ENCODE assay signal across 1 fruit fly cellular context in genomic region chr3R:27111784-27112602, dm6.
TF ChIP-seq lines count a peak whose summit lies in the region.

TSS of gene gb (minus strand) at chr3R:27112270.
TSS of gene CG5815 (plus strand) at chr3R:27112566.

TF ChIP-seq in whole organism, embryonic, 481 proteins besides CTCF, POLR2A, EP300 and RAD21 (continued from another document and continues in another):
- TF ChIP-seq prd (optimal IDR thresholded peaks at IDR 0.05; lab: Kevin White, UChicago): no peak
- TF ChIP-seq prd (GFP tag; IDR thresholded peaks at IDR 0.05; lab: Robert Waterston, UW): peak; percentile 95
- peak; percentile 85 for TF ChIP-seq pho (GFP tag; optimal IDR thresholded peaks at IDR 0.05; lab: Kevin White, UChicago)
- peak; percentile 77 for TF ChIP-seq Poxn (GFP tag; IDR thresholded peaks at IDR 0.05; lab: Robert Waterston, UW)
- peak; percentile 84 for TF ChIP-seq stwl (tag; optimal IDR thresholded peaks at IDR 0.05; lab: Kevin White, UChicago)
- TF ChIP-seq usp (GFP tag; optimal IDR thresholded peaks at IDR 0.05; lab: Kevin White, UChicago): no peak
- TF ChIP-seq CG15696 (tag; optimal IDR thresholded peaks at IDR 0.05; lab: Kevin White, UChicago): peak; percentile 93
- no peak for TF ChIP-seq Vsx1 (GFP tag; optimal IDR thresholded peaks at IDR 0.05; lab: Kevin White, UChicago)
- no peak for TF ChIP-seq fd64A (GFP tag; optimal IDR thresholded peaks at IDR 0.05; lab: Kevin White, UChicago)
- peak; percentile 65 for TF ChIP-seq CG8944 (GFP tag; optimal IDR thresholded peaks at IDR 0.05; lab: Kevin White, UChicago)
- peak; percentile 88 for TF ChIP-seq tio (GFP tag; optimal IDR thresholded peaks at IDR 0.05; lab: Kevin White, UChicago)
- TF ChIP-seq jigr1 (GFP tag; IDR thresholded peaks at IDR 0.05; lab: Robert Waterston, UW): peak; percentile 68; the same call in 1 of the 3 replicates
- peak; percentile 95 for TF ChIP-seq unc-4 (GFP tag; IDR thresholded peaks at IDR 0.05; lab: Robert Waterston, UW; ENCODE audit: partially characterized antibody)
- TF ChIP-seq ham (GFP tag; IDR thresholded peaks at IDR 0.05; lab: Robert Waterston, UW): peak; percentile 48; the same call in 1 of the 2 replicates
- TF ChIP-seq CG1832 (GFP tag; optimal IDR thresholded peaks at IDR 0.05; lab: Kevin White, UChicago): peak; percentile 77
- no peak for TF ChIP-seq p53 (GFP tag; optimal IDR thresholded peaks at IDR 0.05; lab: Kevin White, UChicago)
- peak; percentile 90 for TF ChIP-seq CG11504 (tag; optimal IDR thresholded peaks at IDR 0.05; lab: Kevin White, UChicago)
- peak; percentile 66 for TF ChIP-seq maf-S (GFP tag; optimal IDR thresholded peaks at IDR 0.05; lab: Kevin White, UChicago)
- peak; percentile 70; the same call in 1 of the 2 replicates for TF ChIP-seq CG1024 (GFP tag; IDR thresholded peaks at IDR 0.05; lab: Robert Waterston, UW)
- TF ChIP-seq CG10543 (GFP tag; optimal IDR thresholded peaks at IDR 0.05; lab: Kevin White, UChicago): peak; percentile 90
- peak; percentile 75 for TF ChIP-seq CG12744 (GFP tag; optimal IDR thresholded peaks at IDR 0.05; lab: Kevin White, UChicago)
- TF ChIP-seq ind (GFP tag; optimal IDR thresholded peaks at IDR 0.05; lab: Kevin White, UChicago): peak; percentile 92
- peak; percentile 92 for TF ChIP-seq CG17328 (GFP tag; IDR thresholded peaks at IDR 0.05; lab: Robert Waterston, UW)
- TF ChIP-seq Meics (GFP tag; optimal IDR thresholded peaks at IDR 0.05; lab: Kevin White, UChicago): peak; percentile 91
- TF ChIP-seq stc (GFP tag; IDR thresholded peaks at IDR 0.05; lab: Robert Waterston, UW): peak; percentile 75
- peak; percentile 86 for TF ChIP-seq chm (GFP tag; IDR thresholded peaks at IDR 0.05; lab: Robert Waterston, UW)
- peak; percentile 70 for TF ChIP-seq NK7.1 (GFP tag; optimal IDR thresholded peaks at IDR 0.05; lab: Kevin White, UChicago)
- 0 out of 2 replicates have a peak, but pooled peaks have one; percentile 38 for TF ChIP-seq gt (GFP tag; IDR thresholded peaks at IDR 0.05; lab: Robert Waterston, UW)
- peak; percentile 97 for TF ChIP-seq CG14860 (GFP tag; IDR thresholded peaks at IDR 0.05; lab: Robert Waterston, UW; ENCODE audit: partially characterized antibody)
- peak; percentile 90 for TF ChIP-seq CG16815 (GFP tag; optimal IDR thresholded peaks at IDR 0.05; lab: Kevin White, UChicago)
- peak; percentile 90 for TF ChIP-seq CG11085 (GFP tag; IDR thresholded peaks at IDR 0.05; lab: Robert Waterston, UW)
- TF ChIP-seq CG34224 (GFP tag; IDR thresholded peaks at IDR 0.05; lab: Robert Waterston, UW; ENCODE audit: partially characterized antibody): peak; percentile 98
- TF ChIP-seq dysf (GFP tag; IDR thresholded peaks at IDR 0.05; lab: Robert Waterston, UW): peak; percentile 89
- peak; percentile 89 for TF ChIP-seq fd96Cb (tag; optimal IDR thresholded peaks at IDR 0.05; lab: Kevin White, UChicago)
- TF ChIP-seq CG7556 (GFP tag; optimal IDR thresholded peaks at IDR 0.05; lab: Kevin White, UChicago): peak; percentile 86
- TF ChIP-seq ranshi (GFP tag; IDR thresholded peaks at IDR 0.05; lab: Robert Waterston, UW): peak; percentile 89
- peak; percentile 96 for TF ChIP-seq vnd (GFP tag; IDR thresholded peaks at IDR 0.05; lab: Robert Waterston, UW; ENCODE audit: partially characterized antibody)
- TF ChIP-seq sima (GFP tag; optimal IDR thresholded peaks at IDR 0.05; lab: Kevin White, UChicago): no peak
- TF ChIP-seq CG10565 (GFP tag; optimal IDR thresholded peaks at IDR 0.05; lab: Kevin White, UChicago): peak; percentile 32
- peak; percentile 83 for TF ChIP-seq cwo (GFP tag; optimal IDR thresholded peaks at IDR 0.05; lab: Kevin White, UChicago)
- TF ChIP-seq CG34422 (GFP tag; IDR thresholded peaks at IDR 0.05; lab: Robert Waterston, UW): peak; percentile 72
- TF ChIP-seq ap (GFP tag; IDR thresholded peaks at IDR 0.05; lab: Robert Waterston, UW): peak; percentile 81
- TF ChIP-seq vvl (GFP tag; IDR thresholded peaks at IDR 0.05; lab: Robert Waterston, UW): peak; percentile 93
- peak; percentile 83 for TF ChIP-seq CG34376 (GFP tag; optimal IDR thresholded peaks at IDR 0.05; lab: Kevin White, UChicago)
- peak; percentile 99 for TF ChIP-seq CG13287 (GFP tag; IDR thresholded peaks at IDR 0.05; lab: Robert Waterston, UW; ENCODE audit: partially characterized antibody)
- peak; percentile 73 for TF ChIP-seq CG6654 (GFP tag; optimal IDR thresholded peaks at IDR 0.05; lab: Kevin White, UChicago)
- peak; percentile 90 for TF ChIP-seq CG10147 (GFP tag; optimal IDR thresholded peaks at IDR 0.05; lab: Kevin White, UChicago)
- peak; percentile 94 for TF ChIP-seq CG30403 (GFP tag; optimal IDR thresholded peaks at IDR 0.05; lab: Kevin White, UChicago)
- TF ChIP-seq YL-1 (GFP tag; optimal IDR thresholded peaks at IDR 0.05; lab: Kevin White, UChicago): peak; percentile 93
- no peak for TF ChIP-seq oc (tag; optimal IDR thresholded peaks at IDR 0.05; lab: Kevin White, UChicago)
- peak; percentile 55 for TF ChIP-seq slp2 (GFP tag; optimal IDR thresholded peaks at IDR 0.05; lab: Kevin White, UChicago)
- peak; percentile 98 for TF ChIP-seq Dll (GFP tag; IDR thresholded peaks at IDR 0.05; lab: Robert Waterston, UW; ENCODE audit: partially characterized antibody)
- TF ChIP-seq Rx (GFP tag; IDR thresholded peaks at IDR 0.05; lab: Robert Waterston, UW): peak; percentile 86
- peak; percentile 64 for TF ChIP-seq sim (GFP tag; IDR thresholded peaks at IDR 0.05; lab: Robert Waterston, UW)
- peak; percentile 82 for TF ChIP-seq Nf-YC (tag; optimal IDR thresholded peaks at IDR 0.05; lab: Kevin White, UChicago)
- TF ChIP-seq grau (tag; optimal IDR thresholded peaks at IDR 0.05; lab: Kevin White, UChicago): peak; percentile 91
- TF ChIP-seq ara (GFP tag; IDR thresholded peaks at IDR 0.05; lab: Robert Waterston, UW): peak; percentile 88
- peak; percentile 64 for TF ChIP-seq CG43689 (GFP tag; IDR thresholded peaks at IDR 0.05; lab: Robert Waterston, UW)
- TF ChIP-seq CG2202 (tag; optimal IDR thresholded peaks at IDR 0.05; lab: Kevin White, UChicago): peak; percentile 79
- peak; percentile 63 for TF ChIP-seq salm (tag; optimal IDR thresholded peaks at IDR 0.05; lab: Kevin White, UChicago)
- peak in 1 of 3 experiments; percentile 84 for TF ChIP-seq lola (GFP tag; optimal IDR thresholded peaks at IDR 0.05; lab: Kevin White, UChicago)
- TF ChIP-seq ERR (GFP tag; optimal IDR thresholded peaks at IDR 0.05; lab: Kevin White, UChicago): peak; percentile 61
- TF ChIP-seq CG31365 (tag; optimal IDR thresholded peaks at IDR 0.05; lab: Kevin White, UChicago): peak; percentile 17
- peak; percentile 96 for TF ChIP-seq psq (GFP tag; optimal IDR thresholded peaks at IDR 0.05; lab: Kevin White, UChicago)
- peak; percentile 92 for TF ChIP-seq NfI (GFP tag; optimal IDR thresholded peaks at IDR 0.05; lab: Kevin White, UChicago)
- peak; percentile 92 for TF ChIP-seq Mad (GFP tag; optimal IDR thresholded peaks at IDR 0.05; lab: Kevin White, UChicago)
- peak; percentile 86 for TF ChIP-seq CG10654 (GFP tag; optimal IDR thresholded peaks at IDR 0.05; lab: Kevin White, UChicago)
- TF ChIP-seq pzg (GFP tag; optimal IDR thresholded peaks at IDR 0.05; lab: Kevin White, UChicago): peak; percentile 60
- TF ChIP-seq Blimp-1 (GFP tag; optimal IDR thresholded peaks at IDR 0.05; lab: Kevin White, UChicago): peak; percentile 83
- no peak for TF ChIP-seq CG5180 (GFP tag; optimal IDR thresholded peaks at IDR 0.05; lab: Kevin White, UChicago)
- TF ChIP-seq CG32532 (GFP tag; IDR thresholded peaks at IDR 0.05; lab: Robert Waterston, UW): peak; percentile 96
- no peak for TF ChIP-seq eyg (GFP tag; optimal IDR thresholded peaks at IDR 0.05; lab: Kevin White, UChicago)
- peak; percentile 60 for TF ChIP-seq GATAe (GFP tag; conservative IDR thresholded peaks at IDR 0.05; lab: Robert Waterston, UW)
- no peak for TF ChIP-seq Doc2 (GFP tag; IDR thresholded peaks at IDR 0.05; lab: Robert Waterston, UW)
- TF ChIP-seq run (tag; optimal IDR thresholded peaks at IDR 0.05; lab: Kevin White, UChicago): peak; percentile 60
- no peak for TF ChIP-seq zf30C (GFP tag; optimal IDR thresholded peaks at IDR 0.05; lab: Kevin White, UChicago)
- TF ChIP-seq trh (GFP tag; optimal IDR thresholded peaks at IDR 0.05; lab: Kevin White, UChicago): peak; percentile 78
- peak; percentile 77 for TF ChIP-seq CG33557 (GFP tag; optimal IDR thresholded peaks at IDR 0.05; lab: Kevin White, UChicago)
- TF ChIP-seq CG17802 (tag; optimal IDR thresholded peaks at IDR 0.05; lab: Kevin White, UChicago): peak; percentile 75
- peak; percentile 87 for TF ChIP-seq Ssrp (tag; optimal IDR thresholded peaks at IDR 0.05; lab: Kevin White, UChicago)
- peak; percentile 60 to 90 for TF ChIP-seq bsh (GFP tag; optimal IDR thresholded peaks at IDR 0.05; lab: Kevin White, UChicago)
- TF ChIP-seq Dip2 (GFP tag; IDR thresholded peaks at IDR 0.05; lab: Robert Waterston, UW): no peak; the same call in 1 of the 2 replicates
- TF ChIP-seq CG31441 (GFP tag; IDR thresholded peaks at IDR 0.05; lab: Robert Waterston, UW): peak; percentile 95
- peak; percentile 89 for TF ChIP-seq seq (GFP tag; IDR thresholded peaks at IDR 0.05; lab: Robert Waterston, UW)
- peak; percentile 91 for TF ChIP-seq CG8924 (tag; optimal IDR thresholded peaks at IDR 0.05; lab: Kevin White, UChicago)
- TF ChIP-seq sug (tag; optimal IDR thresholded peaks at IDR 0.05; lab: Kevin White, UChicago): no peak
- peak; percentile 93 for TF ChIP-seq al (GFP tag; IDR thresholded peaks at IDR 0.05; lab: Robert Waterston, UW)
- TF ChIP-seq tll (GFP tag; optimal IDR thresholded peaks at IDR 0.05; lab: Kevin White, UChicago): peak in 1 of 2 experiments; percentile 3
- TF ChIP-seq Dp (GFP tag; optimal IDR thresholded peaks at IDR 0.05; lab: Kevin White, UChicago): peak; percentile 37
- TF ChIP-seq CG11456 (GFP tag; IDR thresholded peaks at IDR 0.05; lab: Robert Waterston, UW): peak; percentile 92
- TF ChIP-seq Trl (optimal IDR thresholded peaks at IDR 0.05; lab: Kevin White, UChicago): no peak
- peak; percentile 53 for TF ChIP-seq Trl (GFP tag; optimal IDR thresholded peaks at IDR 0.05; lab: Kevin White, UChicago)
- peak; percentile 65 for TF ChIP-seq Hand (GFP tag; optimal IDR thresholded peaks at IDR 0.05; lab: Kevin White, UChicago)
- TF ChIP-seq CG6813 (GFP tag; optimal IDR thresholded peaks at IDR 0.05; lab: Kevin White, UChicago): peak; percentile 76
- peak; percentile 25; the same call in 1 of the 3 replicates for TF ChIP-seq CG2199 (GFP tag; IDR thresholded peaks at IDR 0.05; lab: Robert Waterston, UW)
- peak; percentile 15 for TF ChIP-seq her (GFP tag; optimal IDR thresholded peaks at IDR 0.05; lab: Kevin White, UChicago)
- peak; percentile 61 for TF ChIP-seq jumu (GFP tag; optimal IDR thresholded peaks at IDR 0.05; lab: Kevin White, UChicago)
- peak; percentile 77 for TF ChIP-seq E2f2 (GFP tag; IDR thresholded peaks at IDR 0.05; lab: Robert Waterston, UW)
- peak; percentile 87 for TF ChIP-seq CG31224 (GFP tag; IDR thresholded peaks at IDR 0.05; lab: Robert Waterston, UW)
- peak; percentile 87 for TF ChIP-seq dmrt11E (tag; optimal IDR thresholded peaks at IDR 0.05; lab: Kevin White, UChicago)
- TF ChIP-seq HLH4C (GFP tag; IDR thresholded peaks at IDR 0.05; lab: Robert Waterston, UW; ENCODE audit: partially characterized antibody): peak; percentile 97
- TF ChIP-seq MESR4 (GFP tag; optimal IDR thresholded peaks at IDR 0.05; lab: Kevin White, UChicago): peak; percentile 41
- TF ChIP-seq CG9876 (GFP tag; optimal IDR thresholded peaks at IDR 0.05; lab: Kevin White, UChicago): peak; percentile 23
- peak; percentile 88 for TF ChIP-seq CG7963 (GFP tag; IDR thresholded peaks at IDR 0.05; lab: Robert Waterston, UW; ENCODE audit: partially characterized antibody)
- TF ChIP-seq CG4854 (GFP tag; optimal IDR thresholded peaks at IDR 0.05; lab: Kevin White, UChicago): peak; percentile 85
- peak; percentile 86 for TF ChIP-seq CG8765 (GFP tag; IDR thresholded peaks at IDR 0.05; lab: Robert Waterston, UW)
- TF ChIP-seq CG7271 (tag; optimal IDR thresholded peaks at IDR 0.05; lab: Kevin White, UChicago): peak; percentile 25
- peak; percentile 85 for TF ChIP-seq CG1233 (GFP tag; optimal IDR thresholded peaks at IDR 0.05; lab: Kevin White, UChicago)
- peak; percentile 56 for TF ChIP-seq dimm (GFP tag; IDR thresholded peaks at IDR 0.05; lab: Robert Waterston, UW)
- TF ChIP-seq Ets65A (GFP tag; lab: Kevin White, UChicago): peak; percentile 98
- peak; percentile 50 for TF ChIP-seq TFAM (GFP tag; optimal IDR thresholded peaks at IDR 0.05; lab: Kevin White, UChicago)
- no peak for TF ChIP-seq Hr39 (optimal IDR thresholded peaks at IDR 0.05; lab: Kevin White, UChicago)
- peak; percentile 76 for TF ChIP-seq CG15011 (GFP tag; optimal IDR thresholded peaks at IDR 0.05; lab: Kevin White, UChicago)
- peak; percentile 85 for TF ChIP-seq dm (GFP tag; optimal IDR thresholded peaks at IDR 0.05; lab: Kevin White, UChicago)
- TF ChIP-seq vfl (GFP tag; optimal IDR thresholded peaks at IDR 0.05; lab: Kevin White, UChicago): peak; percentile 91
- TF ChIP-seq Myb (GFP tag; optimal IDR thresholded peaks at IDR 0.05; lab: Kevin White, UChicago): peak; percentile 51
- TF ChIP-seq CG15601 (tag; optimal IDR thresholded peaks at IDR 0.05; lab: Kevin White, UChicago): peak; percentile 79
- no peak for TF ChIP-seq yki (optimal IDR thresholded peaks at IDR 0.05; lab: Kevin White, UChicago)
- peak; percentile 97 for TF ChIP-seq row (GFP tag; IDR thresholded peaks at IDR 0.05; lab: Robert Waterston, UW)
- TF ChIP-seq CG15479 (GFP tag; optimal IDR thresholded peaks at IDR 0.05; lab: Kevin White, UChicago): peak; percentile 88
- TF ChIP-seq CG16863 (GFP tag; optimal IDR thresholded peaks at IDR 0.05; lab: Kevin White, UChicago): peak; percentile 77
- peak; percentile 96 for TF ChIP-seq Rfx (GFP tag; IDR thresholded peaks at IDR 0.05; lab: Robert Waterston, UW)
- TF ChIP-seq CG6254 (GFP tag; optimal IDR thresholded peaks at IDR 0.05; lab: Kevin White, UChicago): peak; percentile 92
- peak; percentile 94 for TF ChIP-seq Ptx1 (GFP tag; IDR thresholded peaks at IDR 0.05; lab: Robert Waterston, UW)
- TF ChIP-seq tup (GFP tag; optimal IDR thresholded peaks at IDR 0.05; lab: Kevin White, UChicago): peak; percentile 84
- TF ChIP-seq twi (tag; optimal IDR thresholded peaks at IDR 0.05; lab: Kevin White, UChicago): peak; percentile 79
- peak; percentile 91 for TF ChIP-seq Gug (GFP tag; IDR thresholded peaks at IDR 0.05; lab: Robert Waterston, UW)
- TF ChIP-seq toy (GFP tag; IDR thresholded peaks at IDR 0.05; lab: Robert Waterston, UW): peak; percentile 60; the same call in 1 of the 2 replicates
- peak; percentile 86 for TF ChIP-seq amos (GFP tag; IDR thresholded peaks at IDR 0.05; lab: Robert Waterston, UW; ENCODE audit: partially characterized antibody)
- TF ChIP-seq cad (GFP tag; optimal IDR thresholded peaks at IDR 0.05; lab: Kevin White, UChicago): no peak
